Fruit fly (Drosophila melanogaster): Measurements from ENCODE around the gene Vti1b.

DNA sequence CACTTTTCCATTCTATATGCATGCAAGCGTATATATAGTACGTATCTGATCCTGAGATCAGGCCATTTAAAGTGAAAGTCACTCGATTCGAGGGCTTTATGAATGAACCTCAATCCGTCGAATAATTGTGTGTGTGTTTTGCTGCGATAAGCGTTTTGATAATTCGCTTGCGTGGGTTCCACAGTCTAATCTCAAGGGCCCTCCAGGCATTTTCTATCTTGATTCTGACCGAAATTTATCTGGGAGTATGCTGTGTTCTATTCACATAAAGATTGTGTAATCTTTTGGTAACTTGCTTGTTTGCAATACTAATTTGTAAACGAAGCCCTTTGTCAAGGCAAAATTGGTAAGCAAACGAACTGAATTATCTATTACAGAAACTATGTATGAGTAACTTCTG, 52.4 kb downstream of the Vti1b start:
- TF ChIP-seq jim (GFP tag; optimal IDR thresholded peaks at IDR 0.05): no peak
- no peak for TF ChIP-seq lola (GFP tag; optimal IDR thresholded peaks at IDR 0.05)
- no peak for TF ChIP-seq Dif (GFP tag; optimal IDR thresholded peaks at IDR 0.05; ENCODE audit: partially characterized antibody)
- no peak for TF ChIP-seq psq (GFP tag; optimal IDR thresholded peaks at IDR 0.05)
- no peak for TF ChIP-seq dl (GFP tag; optimal IDR thresholded peaks at IDR 0.05; ENCODE audit: insufficient read depth in 1 of 2, partially characterized antibody in 2 of 2)
- no peak for TF ChIP-seq Hnf4 (GFP tag; optimal IDR thresholded peaks at IDR 0.05)
- no peak for TF ChIP-seq CG9705 (GFP tag; optimal IDR thresholded peaks at IDR 0.05)
- TF ChIP-seq dmrt93B (GFP tag; optimal IDR thresholded peaks at IDR 0.05): no peak
- TF ChIP-seq Vsx2 (GFP tag; optimal IDR thresholded peaks at IDR 0.05; ENCODE audit: partially characterized antibody): no peak
- no peak for TF ChIP-seq pan (optimal IDR thresholded peaks at IDR 0.05)
